Worm (Caenorhabditis elegans) whole organism, late embryonic: Measurements from ENCODE around the gene fard-1.
A peak's percentile ranks its signal among the peaks of the same experiment; 100 is the strongest.
"Not testable (repeated sequence)": the region's sequence is repeated elsewhere in the genome, so short reads cannot be mapped to it uniquely, and the experiment has no call there.

ENCODE experiments used
- Y22D7AL.16 ChIP-seq: sonication (generic microtip); optimal IDR thresholded peaks from 2 replicates; lab custom pipeline; 2016; ENCODE audit warnings: missing genetic modification characterization, missing compliant biosample characterization
- ahr-1 ChIP-seq: sonication (generic microtip); optimal IDR thresholded peaks from 2 replicates; lab custom pipeline; 2016; ENCODE audit warnings: missing genetic modification characterization, missing compliant biosample characterization
- ama-1 ChIP-seq: fragments of 150-350 bp; optimal IDR thresholded peaks from 2 replicates; lab custom pipeline; 2014
- ceh-14 ChIP-seq: sonication (generic microtip); optimal IDR thresholded peaks from 2 replicates; lab custom pipeline; 2016; ENCODE audit warnings: missing genotype, missing genetic modification characterization, missing compliant biosample characterization
- ceh-18 ChIP-seq: sonication (generic microtip); optimal IDR thresholded peaks from 2 replicates; lab custom pipeline; 2016; ENCODE audit warnings: missing genetic modification characterization, missing compliant biosample characterization
- ceh-19 ChIP-seq: fragments of 200-800 bp; sonication (Bioruptor generic); optimal IDR thresholded peaks from 2 replicates; lab custom pipeline; 2018; ENCODE audit warnings: mild to moderate bottlenecking, missing genetic modification characterization, missing compliant biosample characterization
- ceh-2 ChIP-seq: sonication (generic microtip); optimal IDR thresholded peaks from 2 replicates; lab custom pipeline; 2016; ENCODE audit warnings: missing genotype, missing genetic modification characterization, missing compliant biosample characterization
- ceh-30 ChIP-seq: fragments of 150-350 bp; optimal IDR thresholded peaks from 2 replicates; lab custom pipeline; 2014; ENCODE audit warnings: missing biosample characterization, missing genetic modification characterization
- ceh-34 ChIP-seq: sonication (generic microtip); optimal IDR thresholded peaks from 2 replicates; lab custom pipeline; 2016; ENCODE audit warnings: mild to moderate bottlenecking, missing genetic modification characterization, missing compliant biosample characterization
- ceh-45 ChIP-seq: fragments of 200-800 bp; sonication (Bioruptor generic); IDR thresholded peaks from 2 replicates; pipeline ENCODE4 v1.3.6; 2022; ENCODE audit warnings: missing genetic modification reagents, missing genetic modification characterization, missing compliant biosample characterization
- ceh-48 ChIP-seq: sonication (generic microtip); optimal IDR thresholded peaks from 2 replicates; lab custom pipeline; 2016; ENCODE audit warnings: missing genetic modification characterization, inconsistent platforms, missing compliant biosample characterization
- ceh-6 ChIP-seq: fragments of 200-800 bp; sonication (Bioruptor generic); optimal IDR thresholded peaks from 2 replicates; lab custom pipeline; 2018; ENCODE audit warnings: mild to moderate bottlenecking, missing genetic modification characterization, missing compliant biosample characterization
- ceh-9 ChIP-seq: sonication (generic microtip); optimal IDR thresholded peaks from 2 replicates; lab custom pipeline; 2016; ENCODE audit warnings: mild to moderate bottlenecking, missing genetic modification characterization, inconsistent platforms, missing compliant biosample characterization
- che-1 ChIP-seq: sonication (generic microtip); optimal IDR thresholded peaks from 2 replicates; lab custom pipeline; 2016; ENCODE audit warnings: mild to moderate bottlenecking, missing genetic modification characterization, missing compliant biosample characterization
- dmd-4 ChIP-seq: sonication (generic microtip); optimal IDR thresholded peaks from 2 replicates; lab custom pipeline; 2016; ENCODE audit warnings: borderline replicate concordance, missing genetic modification characterization, missing compliant biosample characterization
- elt-2 ChIP-seq: sonication (generic microtip); optimal IDR thresholded peaks from 2 replicates; lab custom pipeline; 2016; ENCODE audit warnings: missing genetic modification reagents, missing genetic modification characterization, missing compliant biosample characterization
- elt-4 ChIP-seq: sonication (generic microtip); optimal IDR thresholded peaks from 2 replicates; lab custom pipeline; 2016; ENCODE audit warnings: missing genetic modification characterization, missing compliant biosample characterization
- eyg-1 ChIP-seq: sonication (generic microtip); optimal IDR thresholded peaks from 2 replicates; lab custom pipeline; 2016; ENCODE audit warnings: missing genotype, missing genetic modification characterization, missing compliant biosample characterization
- fkh-6 ChIP-seq: sonication (generic microtip); optimal IDR thresholded peaks from 2 replicates; lab custom pipeline; 2016; ENCODE audit warnings: missing genetic modification characterization, missing compliant biosample characterization
- hlh-13 ChIP-seq: fragments of 200-800 bp; sonication (Bioruptor generic); optimal IDR thresholded peaks from 2 replicates; lab custom pipeline; 2018; ENCODE audit warnings: mild to moderate bottlenecking, missing genetic modification characterization, missing compliant biosample characterization
- hlh-30 ChIP-seq: sonication (generic microtip); optimal IDR thresholded peaks from 2 replicates; lab custom pipeline; 2017; ENCODE audit warnings: antibody characterized with exemption, missing genetic modification characterization, missing compliant biosample characterization; ENCODE audit not compliant: insufficient read depth
- hlh-6 ChIP-seq: sonication (generic microtip); optimal IDR thresholded peaks from 2 replicates; lab custom pipeline; 2016; ENCODE audit warnings: missing genotype, missing genetic modification characterization, missing compliant biosample characterization
- mec-3 ChIP-seq: sonication (generic microtip); optimal IDR thresholded peaks from 2 replicates; lab custom pipeline; 2016; ENCODE audit warnings: borderline replicate concordance, missing genetic modification characterization, missing compliant biosample characterization
- nfya-1 ChIP-seq: sonication (generic microtip); optimal IDR thresholded peaks from 2 replicates; lab custom pipeline; 2017; ENCODE audit warnings: missing genetic modification characterization, mild to moderate bottlenecking, missing compliant biosample characterization, antibody characterized with exemption, moderate library complexity
- nhr-11 ChIP-seq: fragments of 150-350 bp; optimal IDR thresholded peaks from 2 replicates; lab custom pipeline; 2014; ENCODE audit warnings: missing biosample characterization, missing genetic modification characterization
- nhr-232 ChIP-seq: sonication (generic microtip); optimal IDR thresholded peaks from 2 replicates; lab custom pipeline; 2016; ENCODE audit warnings: missing genetic modification characterization, missing compliant biosample characterization
- npax-4 ChIP-seq: sonication (generic microtip); optimal IDR thresholded peaks from 2 replicates; lab custom pipeline; 2016; ENCODE audit warnings: missing genetic modification characterization, missing compliant biosample characterization
- pax-1 ChIP-seq: fragments of 150-350 bp; optimal IDR thresholded peaks from 2 replicates; lab custom pipeline; 2014; ENCODE audit warnings: missing biosample characterization, missing genetic modification characterization
- pha-2 ChIP-seq: sonication (generic microtip); optimal IDR thresholded peaks from 2 replicates; lab custom pipeline; 2017; ENCODE audit warnings: mild to moderate bottlenecking, missing genetic modification characterization, missing compliant biosample characterization
- pha-4 ChIP-seq: fragments of 150-350 bp; optimal IDR thresholded peaks from 2 replicates; lab custom pipeline; 2018; ENCODE audit warnings: missing biosample characterization, missing genetic modification reagents, missing genetic modification characterization
- ref-2 ChIP-seq: sonication (generic microtip); optimal IDR thresholded peaks from 2 replicates; lab custom pipeline; 2016; ENCODE audit warnings: missing genetic modification characterization, missing compliant biosample characterization
- sdc-2 ChIP-seq: sonication (generic microtip); optimal IDR thresholded peaks from 2 replicates; lab custom pipeline; 2016; ENCODE audit warnings: missing genotype, missing genetic modification characterization, missing compliant biosample characterization
- syd-9 ChIP-seq: sonication (generic microtip); optimal IDR thresholded peaks from 2 replicates; lab custom pipeline; 2016; ENCODE audit warnings: mild to moderate bottlenecking, missing genetic modification characterization, moderate library complexity, missing compliant biosample characterization
- tbx-2 ChIP-seq: sonication (generic microtip); optimal IDR thresholded peaks from 2 replicates; lab custom pipeline; 2016; ENCODE audit warnings: missing genetic modification characterization, missing compliant biosample characterization
- ttx-3 ChIP-seq: sonication (generic microtip); optimal IDR thresholded peaks from 2 replicates; lab custom pipeline; 2016; ENCODE audit warnings: missing genetic modification reagents, missing genetic modification characterization, missing compliant biosample characterization
- unc-3 ChIP-seq, 2 experiments: fragments of 200-800 bp in 1 of 2; sonication (Bioruptor generic) in 1 of 2; sonication (generic microtip) in 1 of 2; conservative IDR thresholded peaks in 1 of 2; optimal IDR thresholded peaks in 1 of 2; 2 replicates each; pipeline versions ENCODE4 v1.3.6 to Lab custom; 2016 to 2022; ENCODE audit warnings: missing compliant biosample characterization in 2 of 2, missing genetic modification characterization in 2 of 2, missing genetic modification reagents in 1 of 2
- unc-42 ChIP-seq: sonication (generic microtip); optimal IDR thresholded peaks from 2 replicates; lab custom pipeline; 2016; ENCODE audit warnings: missing genotype, missing genetic modification characterization, missing compliant biosample characterization
- unc-55 ChIP-seq: sonication (generic microtip); optimal IDR thresholded peaks from 2 replicates; lab custom pipeline; 2017; ENCODE audit warnings: missing biosample characterization, missing genetic modification reagents, missing genetic modification characterization
- unc-86 ChIP-seq: sonication (generic microtip); optimal IDR thresholded peaks from 2 replicates; lab custom pipeline; 2016; ENCODE audit warnings: missing genetic modification characterization, missing compliant biosample characterization
- zip-5 ChIP-seq: sonication (generic microtip); optimal IDR thresholded peaks from 2 replicates; lab custom pipeline; 2016; ENCODE audit warnings: missing genetic modification characterization, missing compliant biosample characterization
- ztf-16 ChIP-seq: sonication (generic microtip); optimal IDR thresholded peaks from 2 replicates; lab custom pipeline; 2017; ENCODE audit warnings: missing genetic modification characterization, missing compliant biosample characterization

The fard-1 gene

DNA sequence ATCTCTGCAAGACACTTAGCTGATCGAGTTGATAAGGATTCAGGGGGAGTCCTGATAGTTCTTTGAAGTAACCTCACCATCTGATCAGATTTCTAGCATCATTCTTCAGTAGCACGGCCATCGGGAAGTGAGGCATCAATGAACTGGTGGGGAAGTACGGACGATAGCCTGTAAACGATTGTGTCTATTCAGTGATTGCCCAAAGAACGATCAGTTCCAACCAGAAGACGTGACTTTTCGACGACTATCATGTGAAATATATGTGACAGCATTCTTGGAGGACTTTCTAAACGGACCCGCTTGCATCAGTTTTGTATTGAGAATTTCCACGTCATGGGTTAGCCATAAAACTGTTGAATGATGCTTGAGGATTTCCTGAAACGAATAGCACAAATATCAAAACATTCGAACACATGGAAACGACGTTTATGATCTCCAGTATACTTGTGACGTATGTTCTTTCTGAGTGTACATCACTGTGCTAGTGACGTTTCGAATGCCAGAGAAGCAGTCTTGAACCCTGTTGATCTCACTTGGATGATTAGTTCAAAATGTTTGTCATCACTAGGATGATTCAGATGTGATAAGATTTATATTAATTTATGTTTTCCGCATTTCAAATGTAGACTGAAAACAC, 40.0 kb upstream of the fard-1 start:
- no peak for TF ChIP-seq ceh-19 (GFP tag; lab: Kevin White, UChicago)
- TF ChIP-seq ceh-9 (tag; lab: Kevin White, UChicago), result no peak
- TF ChIP-seq hlh-6, result no peak

DNA sequence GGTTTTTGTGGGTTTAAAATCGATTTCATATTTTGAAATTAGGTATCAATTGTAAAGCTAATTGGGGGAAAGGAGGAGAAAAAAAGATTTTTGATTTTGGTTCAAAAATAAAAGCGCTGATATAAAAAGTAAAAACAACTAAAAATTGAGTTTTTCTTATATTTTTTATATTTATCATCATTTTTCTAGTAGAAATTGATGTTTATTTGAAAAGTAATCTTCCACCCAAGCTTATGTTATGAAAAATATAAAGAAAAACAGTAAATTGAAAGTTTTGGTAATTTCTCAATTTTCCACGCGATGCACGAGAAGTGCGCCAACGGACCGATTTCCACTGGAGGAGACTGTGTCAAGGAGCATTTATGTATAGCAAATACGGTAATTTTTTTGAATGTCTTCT, 38.9 kb upstream of the fard-1 start, which contains the start of gene B0410.1:
Gene B0410.1 (plus strand): TSS at position 301 of the 400 bp plus-strand sequence.
- TF ChIP-seq eyg-1, tbx-2, nhr-232 (tag; lab: Kevin White, UChicago): not testable (repeated sequence)

DNA sequence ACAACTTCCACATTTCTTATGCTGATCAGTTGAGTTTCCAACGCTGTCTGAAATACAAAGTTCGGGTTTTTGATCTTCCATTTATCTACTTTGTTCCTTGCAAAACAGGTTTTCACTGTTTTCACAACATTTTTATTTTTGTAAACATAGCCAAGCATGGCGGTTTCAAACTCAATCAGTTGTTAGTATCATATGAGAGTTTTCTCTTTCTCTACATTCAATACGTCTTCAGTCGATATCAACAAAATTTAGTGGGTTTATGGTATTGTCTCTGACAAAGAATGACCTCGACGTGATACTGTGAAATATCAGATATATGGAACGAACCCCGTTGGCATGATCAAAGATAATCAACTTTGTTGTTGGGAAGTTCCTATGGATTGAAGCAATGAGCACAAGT, 37.5 kb upstream of the fard-1 start:
- TF ChIP-seq unc-3 (GFP tag; conservative IDR thresholded peaks at IDR 0.05; lab: Robert Waterston, UW) (no peak), unc-3 (tag; optimal IDR thresholded peaks at IDR 0.05; lab: Kevin White, UChicago) (no peak), zip-5 (tag; lab: Kevin White, UChicago) (no peak), ceh-34 (tag; lab: Kevin White, UChicago) (no peak), che-1 (no peak), ztf-16 (tag; lab: Kevin White, UChicago) (no peak), pax-1 (tag; lab: Kevin White, UChicago) (no peak), tbx-2 (tag; lab: Kevin White, UChicago) (no peak), ref-2 (tag; lab: Kevin White, UChicago) (no peak), ceh-2 (tag; lab: Kevin White, UChicago) (no peak), elt-4 (tag; lab: Kevin White, UChicago) (no peak), pha-4 (no peak), nhr-11 (tag; lab: Kevin White, UChicago) (no peak), hlh-13 (GFP tag; lab: Kevin White, UChicago) (no peak), Y22D7AL.16 (tag; lab: Kevin White, UChicago) (no peak), ceh-6 (GFP tag; lab: Kevin White, UChicago) (no peak), fkh-6 (tag; lab: Kevin White, UChicago) (no peak), ceh-9 (tag; lab: Kevin White, UChicago) (no peak), ama-1 (no peak), dmd-4 (tag; lab: Kevin White, UChicago) (no peak), hlh-6 (no peak)

DNA sequence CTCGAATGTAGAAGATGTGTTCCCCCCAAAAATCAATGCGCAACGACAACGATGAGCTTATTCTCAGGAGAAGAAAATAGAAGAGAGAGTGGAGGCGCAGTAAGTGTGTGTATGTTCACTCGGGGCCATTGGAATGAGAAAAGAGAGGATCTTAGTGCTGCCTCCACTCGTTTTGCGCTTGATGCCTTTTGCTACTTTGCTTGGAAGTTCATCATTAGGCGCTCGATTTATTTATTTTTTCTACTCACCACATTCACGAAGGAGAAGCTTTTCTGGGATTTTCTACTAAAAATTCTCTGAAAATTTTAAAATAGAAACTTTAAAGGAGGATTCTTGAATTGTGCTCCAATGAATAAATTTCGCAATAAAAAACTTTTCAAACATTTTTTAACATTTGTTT, 34.9 kb upstream of the fard-1 start, which contains the start of gene F52B10.3:
Gene F52B10.3 (minus strand): TSS at position 101 of the 400 bp plus-strand sequence.
- TF ChIP-seq elt-2 (peak; percentile 1), unc-3 (GFP tag; conservative IDR thresholded peaks at IDR 0.05; lab: Robert Waterston, UW) (no peak), unc-3 (tag; optimal IDR thresholded peaks at IDR 0.05; lab: Kevin White, UChicago) (no peak), ceh-18 (tag; lab: Kevin White, UChicago) (no peak), ceh-30 (tag; lab: Kevin White, UChicago) (no peak), mec-3 (tag; lab: Kevin White, UChicago) (no peak), ahr-1 (tag; lab: Kevin White, UChicago) (no peak), pha-4 (no peak), npax-4 (tag; lab: Kevin White, UChicago) (no peak), ceh-45 (GFP tag; lab: Robert Waterston, UW) (no peak), nfya-1 (peak; percentile 5), ceh-34 (tag; lab: Kevin White, UChicago) (no peak), ceh-48 (tag; lab: Kevin White, UChicago) (peak; percentile 64), ceh-6 (GFP tag; lab: Kevin White, UChicago) (no peak), ztf-16 (tag; lab: Kevin White, UChicago) (no peak)

DNA sequence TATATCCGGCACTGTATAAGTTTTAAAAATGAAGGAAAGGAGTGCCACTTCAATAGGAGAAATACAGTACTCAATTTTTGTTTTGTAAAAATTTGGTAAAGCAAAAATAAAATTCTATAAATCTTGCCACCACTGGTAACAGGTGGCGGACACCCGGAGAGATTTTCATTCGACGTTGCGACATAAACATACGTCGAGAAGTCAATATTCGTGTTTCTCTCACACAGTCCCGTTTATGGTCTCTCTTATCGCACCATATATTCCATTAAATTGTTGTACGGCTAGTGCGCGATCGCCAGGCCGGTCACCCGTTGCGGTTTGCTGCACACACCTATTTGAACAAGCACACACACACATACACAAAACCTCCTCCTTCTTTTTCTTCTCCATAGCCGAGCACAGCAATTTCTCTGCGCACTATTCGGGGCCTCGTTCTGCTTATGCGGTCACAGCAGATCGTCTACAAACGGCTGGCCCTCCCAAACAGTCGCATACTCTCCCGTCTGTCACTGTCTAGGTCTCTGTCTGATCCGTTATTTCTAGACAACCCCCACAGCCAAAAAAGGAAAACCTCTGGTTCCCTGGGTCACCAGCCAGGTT, 32.2 kb upstream of the fard-1 start:
- TF ChIP-seq ttx-3 (tag; lab: Kevin White, UChicago) (no peak), ceh-34 (tag; lab: Kevin White, UChicago) (peak; percentile 13), che-1 (peak; percentile 18), ceh-48 (tag; lab: Kevin White, UChicago) (no peak), ama-1 (no peak), hlh-13 (GFP tag; lab: Kevin White, UChicago) (no peak), ceh-18 (tag; lab: Kevin White, UChicago) (no peak), ref-2 (tag; lab: Kevin White, UChicago) (peak; percentile 39), ceh-14 (tag; lab: Kevin White, UChicago) (no peak), syd-9 (tag; lab: Kevin White, UChicago) (no peak), elt-2 (peak; percentile 33), pha-2 (tag; lab: Kevin White, UChicago) (no peak), unc-42 (tag; lab: Kevin White, UChicago) (no peak), sdc-2 (tag; lab: Kevin White, UChicago) (peak; percentile 69), unc-86 (tag; lab: Kevin White, UChicago) (no peak), hlh-30 (tag; lab: Kevin White, UChicago) (no peak), unc-55 (GFP tag; lab: Kevin White, UChicago) (no peak), zip-5 (tag; lab: Kevin White, UChicago) (no peak)
